Worm (Caenorhabditis elegans): ENCODE data around the gene C06E1.9.

DNA sequence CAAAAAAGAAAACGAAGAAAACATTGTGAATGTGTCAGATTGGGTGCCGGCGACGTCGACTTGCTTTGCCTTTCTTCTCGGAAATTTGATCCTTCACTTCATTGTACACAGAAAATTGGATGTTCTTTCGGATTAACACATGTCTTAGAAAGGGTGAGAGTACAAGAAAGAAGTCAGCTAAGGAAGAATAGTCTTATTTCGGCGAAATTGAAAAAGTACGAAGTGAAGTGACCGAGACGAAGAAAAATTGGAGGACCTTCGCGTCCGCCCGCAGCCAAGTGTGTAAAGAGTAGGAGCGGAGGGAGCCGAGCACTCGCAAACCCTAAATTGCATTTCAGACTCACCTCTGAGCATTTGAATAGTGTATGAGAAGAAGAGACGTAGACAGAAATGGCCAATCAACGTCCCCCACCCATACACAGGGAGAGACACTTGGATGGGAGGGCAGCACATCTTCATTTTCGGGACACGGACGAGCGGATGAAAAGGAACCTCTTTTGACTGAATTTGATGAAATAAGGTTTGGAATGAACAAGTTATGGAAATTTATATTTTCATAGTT is 20.9 kb downstream of the C06E1.9 start, which contains the start of gene glr-1:
- TF ChIP-seq elt-3 (tag; optimal IDR thresholded peaks at IDR 0.05): no peak
- TF ChIP-seq nhr-237 (tag; optimal IDR thresholded peaks at IDR 0.05): no peak
- TF ChIP-seq pqm-1 (tag; optimal IDR thresholded peaks at IDR 0.05): no peak
- no peak for TF ChIP-seq efl-3 (GFP tag; optimal IDR thresholded peaks at IDR 0.05)
- TF ChIP-seq lin-14 (GFP tag; optimal IDR thresholded peaks at IDR 0.05): peak; percentile 64
- no peak for TF ChIP-seq lin-39 (tag; optimal IDR thresholded peaks at IDR 0.05)
- TF ChIP-seq ztf-4 (tag; optimal IDR thresholded peaks at IDR 0.05): no peak
- TF ChIP-seq lir-3 (tag; optimal IDR thresholded peaks at IDR 0.05; ENCODE audit: poor library complexity): no peak
- TF ChIP-seq nhr-12 (tag; optimal IDR thresholded peaks at IDR 0.05): no peak
- no peak for TF ChIP-seq zip-4 (GFP tag; optimal IDR thresholded peaks at IDR 0.05)

Measured in whole organism, L1 larva.